Worm (Caenorhabditis elegans): ENCODE results near the gene acp-6.
A peak's percentile ranks its signal among the peaks of the same experiment; 100 is the strongest.

The acp-6 gene

DNA sequence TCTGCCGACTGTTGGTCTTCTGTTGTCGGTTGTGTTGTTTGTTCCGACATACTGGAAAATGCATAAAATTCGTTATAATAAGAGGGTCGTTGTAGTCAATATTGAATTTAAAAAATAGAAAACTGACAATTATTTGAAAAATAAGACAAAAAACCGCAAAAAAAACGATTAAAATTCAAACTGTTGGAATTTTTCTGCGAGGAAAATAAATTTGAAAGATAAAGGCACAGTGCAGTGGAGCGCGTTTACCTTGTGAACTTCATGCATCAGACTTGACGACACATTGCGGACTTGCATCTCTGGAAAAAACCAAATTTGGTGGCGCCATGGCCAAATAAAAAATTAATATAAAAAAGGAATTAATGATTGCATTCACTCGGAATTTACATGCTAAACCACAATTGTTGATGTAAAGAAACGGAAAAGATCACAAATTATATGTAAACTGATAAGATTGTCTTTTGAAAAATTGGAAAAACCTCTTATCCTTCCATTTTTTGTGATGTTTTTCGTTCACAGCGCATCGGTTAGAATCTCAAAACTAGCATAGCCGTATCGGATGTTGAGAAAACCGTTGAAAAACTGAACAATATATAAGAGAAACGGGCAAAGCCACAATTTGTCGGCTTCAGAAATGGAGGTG is 49.3 kb downstream of the acp-6 start, which contains the start of the genes hrpf-2 and bli-6 (continued):
- TF ChIP-seq akir-1 (GFP tag; optimal IDR thresholded peaks at IDR 0.05) (no peak), hmg-20 (GFP tag; IDR thresholded peaks at IDR 0.05) (no peak), T26A5.8 (tag; optimal IDR thresholded peaks at IDR 0.05) (no peak), ceh-91 (GFP tag; IDR thresholded peaks at IDR 0.05) (no peak), madf-8 (GFP tag; conservative IDR thresholded peaks at IDR 0.05) (no peak), lsl-1 (GFP tag; optimal IDR thresholded peaks at IDR 0.05) (peak; percentile 38), snpc-1.3 (tag; optimal IDR thresholded peaks at IDR 0.05; ENCODE audit: insufficient read depth) (peak; percentile 74), F22D6.2 (tag; optimal IDR thresholded peaks at IDR 0.05) (no peak), hsf-1 (GFP tag; IDR thresholded peaks at IDR 0.05) (no peak), aptf-3 (GFP tag; IDR thresholded peaks at IDR 0.05) (no peak), ceh-27 (GFP tag; optimal IDR thresholded peaks at IDR 0.05) (no peak), ceh-79 (tag; optimal IDR thresholded peaks at IDR 0.05) (no peak), dox-1 (GFP tag; IDR thresholded peaks at IDR 0.05) (peak; percentile 43; the same call in 1 of the 2 replicates), somi-1 (GFP tag; optimal IDR thresholded peaks at IDR 0.05) (no peak), madf-10 (tag; optimal IDR thresholded peaks at IDR 0.05) (no peak), hrde-1 (tag; optimal IDR thresholded peaks at IDR 0.05; ENCODE audit: borderline replicate concordance) (no peak), nfyb-1 (GFP tag; IDR thresholded peaks at IDR 0.05) (no peak), unc-62 (GFP tag; optimal IDR thresholded peaks at IDR 0.05) (no peak), egrh-3 (GFP tag; IDR thresholded peaks at IDR 0.05) (no peak), lag-1 (GFP tag; IDR thresholded peaks at IDR 0.05) (no peak), let-607 (tag; optimal IDR thresholded peaks at IDR 0.05) (no peak), nfya-2 (GFP tag; IDR thresholded peaks at IDR 0.05) (no peak), ztf-22 (GFP tag; optimal IDR thresholded peaks at IDR 0.05) (no peak), ets-4 (GFP tag; optimal IDR thresholded peaks at IDR 0.05) (no peak), B0019.2 (GFP tag; conservative IDR thresholded peaks at IDR 0.05) (no peak), B0336.3 (GFP tag; IDR thresholded peaks at IDR 0.05) (no peak), Y53F4B.3 (GFP tag; IDR thresholded peaks at IDR 0.05) (no peak), dpl-1 (GFP tag; optimal IDR thresholded peaks at IDR 0.05) (peak; percentile 57), F33H1.4 (GFP tag; IDR thresholded peaks at IDR 0.05) (peak; percentile 49; the same call in 1 of the 2 replicates), snpc-3.4 (tag; optimal IDR thresholded peaks at IDR 0.05) (no peak), F52B5.7 (tag; optimal IDR thresholded peaks at IDR 0.05) (no peak), D2030.7 (GFP tag; IDR thresholded peaks at IDR 0.05) (0 out of 2 replicates have a peak, but pooled peaks have one; percentile 30), B0261.1 (tag; optimal IDR thresholded peaks at IDR 0.05) (no peak), snpc-1.1 (tag; optimal IDR thresholded peaks at IDR 0.05; ENCODE audit: insufficient read depth) (peak; percentile 18), C06A6.2 (GFP tag; conservative IDR thresholded peaks at IDR 0.05) (no peak; the same call in 1 of the 2 replicates), mcd-1 (GFP tag; IDR thresholded peaks at IDR 0.05) (peak; percentile 94), K12H6.12 (tag; optimal IDR thresholded peaks at IDR 0.05) (peak; percentile 4), madf-6 (GFP tag; IDR thresholded peaks at IDR 0.05) (peak; percentile 52; the same call in 1 of the 2 replicates), rpc-1 (optimal IDR thresholded peaks at IDR 0.05) (no peak), rpc-1 (tag; optimal IDR thresholded peaks at IDR 0.05) (no peak), ceh-100 (GFP tag; IDR thresholded peaks at IDR 0.05) (no peak), Y67H2A.10 (GFP tag; conservative IDR thresholded peaks at IDR 0.05) (no peak), tbp1 (GFP tag; optimal IDR thresholded peaks at IDR 0.05) (peak; percentile 50), xnd-1 (tag; optimal IDR thresholded peaks at IDR 0.05) (no peak)

Data from whole organism, young adult.